Worm (Caenorhabditis elegans) whole organism, L4 larva: ENCODE measurements around the gene ZK1290.1.
A peak's percentile ranks its signal among the peaks of the same experiment; 100 is the strongest.

Experiments
- F37D6.2 ChIP-seq: sonication (generic microtip); optimal IDR thresholded peaks from 2 replicates; lab custom pipeline; 2016; ENCODE audit warnings: mild to moderate bottlenecking, missing genetic modification characterization, missing compliant biosample characterization
- F44E2.7 ChIP-seq: fragments of 200-800 bp; sonication (Bioruptor generic); IDR thresholded peaks from 2 replicates; pipeline ENCODE4 v2.1.2; 2022; ENCODE audit warnings: missing genetic modification characterization, missing compliant biosample characterization
- T26A8.4 ChIP-seq: fragments of 200-800 bp; sonication (Bioruptor generic); IDR thresholded peaks from 2 replicates; pipeline ENCODE4 v1.3.6; 2022; ENCODE audit warnings: missing genetic modification characterization, missing compliant biosample characterization
- Y48G9A.11 ChIP-seq: fragments of 200-800 bp; sonication (Bioruptor generic); IDR thresholded peaks from 2 replicates; pipeline ENCODE4 v1.3.6; 2022; ENCODE audit warnings: missing genetic modification reagents, missing genetic modification characterization, missing compliant biosample characterization
- aha-1 ChIP-seq: fragments of 150-350 bp; peaks from one replicate; lab custom pipeline; 2014; ENCODE audit warnings: missing biosample characterization, missing genetic modification characterization
- ama-1 ChIP-seq: fragments of 150-350 bp; optimal IDR thresholded peaks from 2 replicates; lab custom pipeline; 2014; ENCODE audit warnings: inconsistent platforms, mixed read lengths
- attf-4 ChIP-seq: sonication (generic microtip); optimal IDR thresholded peaks from 3 replicates; lab custom pipeline; 2017; ENCODE audit warnings: missing biosample characterization, missing genetic modification characterization
- ceh-82 ChIP-seq: sonication (generic microtip); optimal IDR thresholded peaks from 2 replicates; lab custom pipeline; 2017; ENCODE audit warnings: missing biosample characterization, missing genetic modification characterization
- ces-1 ChIP-seq: fragments of 150-350 bp; sonication (generic microtip); optimal IDR thresholded peaks from 4 replicates; lab custom pipeline; 2014; ENCODE audit warnings: missing biosample characterization, missing genetic modification reagents, missing genetic modification characterization
- cey-2 ChIP-seq: sonication (generic microtip); optimal IDR thresholded peaks from 3 replicates; lab custom pipeline; 2017; ENCODE audit warnings: missing genetic modification characterization, mild to moderate bottlenecking, missing compliant biosample characterization, antibody characterized with exemption, borderline replicate concordance; ENCODE audit not compliant: insufficient read depth
- ctbp-1 ChIP-seq: fragments of 200-800 bp; sonication (Bioruptor generic); IDR thresholded peaks from 2 replicates; pipeline ENCODE4 v1.3.6; 2022; ENCODE audit warnings: missing genetic modification reagents, missing genetic modification characterization, missing compliant biosample characterization
- daf-12 ChIP-seq: fragments of 150-350 bp; optimal IDR thresholded peaks from 2 replicates; lab custom pipeline; 2014; ENCODE audit warnings: missing biosample characterization, missing genetic modification reagents, missing genetic modification characterization
- daf-16 ChIP-seq, 3 experiments: sonication (generic microtip); optimal IDR thresholded peaks; 2 replicates each; lab custom pipeline; 2016 to 2017; ENCODE audit warnings: missing genetic modification characterization in 3 of 3, missing genetic modification reagents in 3 of 3, mild to moderate bottlenecking in 2 of 3, missing compliant biosample characterization in 2 of 3, missing biosample characterization in 1 of 3, moderate library complexity in 1 of 3
- daf-19 ChIP-seq: fragments of 200-800 bp; sonication (Bioruptor generic); conservative IDR thresholded peaks from 2 replicates; pipeline ENCODE4 v1.3.6; 2022; ENCODE audit warnings: missing genetic modification characterization, missing compliant biosample characterization
- dmd-6 ChIP-seq: fragments of 200-800 bp; sonication (Bioruptor generic); IDR thresholded peaks from 2 replicates; pipeline ENCODE4 v1.3.6; 2022; ENCODE audit warnings: missing genetic modification reagents, missing genetic modification characterization, missing compliant biosample characterization
- dpl-1 ChIP-seq: fragments of 150-350 bp; optimal IDR thresholded peaks from 2 replicates; lab custom pipeline; 2014; ENCODE audit warnings: missing biosample characterization, missing genetic modification reagents, missing genetic modification characterization
- dve-1 ChIP-seq: sonication (generic microtip); optimal IDR thresholded peaks from 2 replicates; lab custom pipeline; 2017; ENCODE audit warnings: antibody characterized with exemption, mild to moderate bottlenecking, missing genetic modification characterization, missing compliant biosample characterization; ENCODE audit not compliant: insufficient read depth
- fkh-10 ChIP-seq: fragments of 150-350 bp; optimal IDR thresholded peaks from 2 replicates; lab custom pipeline; 2014; ENCODE audit warnings: missing biosample characterization, missing genetic modification reagents, missing genetic modification characterization
- hmg-1.1 ChIP-seq: fragments of 200-800 bp; sonication (Bioruptor generic); IDR thresholded peaks from 2 replicates; pipeline ENCODE4 v1.3.6; 2022; ENCODE audit warnings: missing genetic modification reagents, missing genetic modification characterization, missing compliant biosample characterization
- jun-1 ChIP-seq: fragments of 150-350 bp; optimal IDR thresholded peaks from 2 replicates; lab custom pipeline; 2014; ENCODE audit warnings: missing biosample characterization, missing genetic modification reagents, missing genetic modification characterization
- lim-7 ChIP-seq: fragments of 200-800 bp; sonication (Bioruptor generic); IDR thresholded peaks from 2 replicates; pipeline ENCODE4 v1.3.6; 2022; ENCODE audit warnings: missing genetic modification characterization, missing compliant biosample characterization
- lin-13 ChIP-seq: fragments of 150-350 bp; optimal IDR thresholded peaks from 2 replicates; lab custom pipeline; 2014; ENCODE audit warnings: missing biosample characterization, missing genetic modification reagents, missing genetic modification characterization
- lin-15B ChIP-seq: fragments of 150-350 bp; sonication (generic microtip); optimal IDR thresholded peaks from 3 replicates; lab custom pipeline; 2014; ENCODE audit warnings: missing biosample characterization, missing genetic modification characterization
- lin-29 ChIP-seq: fragments of 200-800 bp; sonication (Bioruptor generic); IDR thresholded peaks from 2 replicates; pipeline ENCODE4 v1.3.6; 2022; ENCODE audit warnings: missing genetic modification reagents, missing genetic modification characterization, missing compliant biosample characterization
- lin-38 ChIP-seq: fragments of 200-800 bp; sonication (Bioruptor generic); IDR thresholded peaks from 2 replicates; pipeline ENCODE4 v1.3.6; 2022; ENCODE audit warnings: missing genetic modification reagents, missing genetic modification characterization, missing compliant biosample characterization
- lir-3 ChIP-seq: sonication (generic microtip); optimal IDR thresholded peaks from 2 replicates; lab custom pipeline; 2016; ENCODE audit warnings: mild to moderate bottlenecking, missing genetic modification characterization, missing compliant biosample characterization
- lsy-2 ChIP-seq, 2 experiments: fragments of 150-350 bp in 1 of 2; sonication (generic microtip) in 1 of 2; optimal IDR thresholded peaks; 2 replicates each; lab custom pipeline; 2014 to 2017; ENCODE audit warnings: missing biosample characterization in 2 of 2, missing genetic modification characterization in 2 of 2
- madf-5 ChIP-seq, 2 experiments: fragments of 200-800 bp; sonication (Bioruptor generic); IDR thresholded peaks; 2 replicates each; pipeline ENCODE4 v1.3.6; 2022; ENCODE audit warnings: missing compliant biosample characterization in 2 of 2, missing genetic modification characterization in 2 of 2
- madf-9 ChIP-seq: fragments of 200-800 bp; sonication (Bioruptor generic); conservative IDR thresholded peaks from 2 replicates; pipeline ENCODE4 v1.3.6; 2022; ENCODE audit warnings: missing genetic modification reagents, missing genetic modification characterization, missing compliant biosample characterization
- mep-1 ChIP-seq: fragments of 150-350 bp; sonication (generic microtip); optimal IDR thresholded peaks from 3 replicates; lab custom pipeline; 2014; ENCODE audit warnings: missing biosample characterization, missing genetic modification characterization
- mes-2 ChIP-seq: sonication (generic microtip); optimal IDR thresholded peaks from 2 replicates; lab custom pipeline; 2016; ENCODE audit warnings: missing genotype, mild to moderate bottlenecking, missing genetic modification characterization, missing compliant biosample characterization; ENCODE audit not compliant: poor library complexity, severe bottlenecking
- mxl-3 ChIP-seq: fragments of 200-800 bp; sonication (Bioruptor generic); optimal IDR thresholded peaks from 2 replicates; lab custom pipeline; 2018; ENCODE audit warnings: mild to moderate bottlenecking, missing genetic modification characterization, missing compliant biosample characterization
- nhr-10 ChIP-seq: fragments of 150-350 bp; optimal IDR thresholded peaks from 2 replicates; lab custom pipeline; 2014; ENCODE audit warnings: missing biosample characterization, missing genetic modification characterization
- nhr-102 ChIP-seq: sonication (generic microtip); optimal IDR thresholded peaks from 2 replicates; lab custom pipeline; 2016; ENCODE audit warnings: mild to moderate bottlenecking, missing genetic modification characterization, moderate library complexity, missing compliant biosample characterization
- nhr-11 ChIP-seq: fragments of 150-350 bp; optimal IDR thresholded peaks from 2 replicates; lab custom pipeline; 2014; ENCODE audit warnings: missing biosample characterization, missing genetic modification characterization
- nhr-28 ChIP-seq: fragments of 150-350 bp; optimal IDR thresholded peaks from 2 replicates; lab custom pipeline; 2014; ENCODE audit warnings: missing biosample characterization, missing genetic modification characterization
- nhr-41 ChIP-seq: fragments of 200-800 bp; sonication (Bioruptor generic); IDR thresholded peaks from 2 replicates; pipeline ENCODE4 v1.3.6; 2022; ENCODE audit warnings: missing genetic modification reagents, missing genetic modification characterization, missing compliant biosample characterization
- nhr-42 ChIP-seq: fragments of 200-800 bp; sonication (Bioruptor generic); IDR thresholded peaks from 2 replicates; pipeline ENCODE4 v1.3.6; 2022; ENCODE audit warnings: missing genetic modification characterization, missing compliant biosample characterization
- nhr-6 ChIP-seq: fragments of 150-350 bp; optimal IDR thresholded peaks from 2 replicates; lab custom pipeline; 2014; ENCODE audit warnings: missing biosample characterization, missing genetic modification characterization
- nhr-76 ChIP-seq: fragments of 150-350 bp; optimal IDR thresholded peaks from 2 replicates; lab custom pipeline; 2014; ENCODE audit warnings: missing biosample characterization, missing genetic modification characterization
- php-3 ChIP-seq: fragments of 200-800 bp; sonication (Bioruptor generic); IDR thresholded peaks from 2 replicates; pipeline ENCODE4 v1.3.6; 2022; ENCODE audit warnings: missing genetic modification reagents, missing genetic modification characterization, missing compliant biosample characterization
- rbr-2 ChIP-seq: sonication (generic microtip); optimal IDR thresholded peaks from 2 replicates; lab custom pipeline; 2016; ENCODE audit warnings: missing genotype, missing genetic modification characterization, missing compliant biosample characterization
- set-16 ChIP-seq: fragments of 200-800 bp; sonication (Bioruptor generic); IDR thresholded peaks from 2 replicates; pipeline ENCODE4 v1.3.6; 2022; ENCODE audit warnings: missing genetic modification reagents, missing genetic modification characterization, missing compliant biosample characterization
- unc-130 ChIP-seq: sonication (generic microtip); optimal IDR thresholded peaks from 2 replicates; lab custom pipeline; 2016; ENCODE audit warnings: missing genetic modification reagents, missing genetic modification characterization, missing compliant biosample characterization
- unc-39 ChIP-seq: sonication (generic microtip); optimal IDR thresholded peaks from 2 replicates; lab custom pipeline; 2017; ENCODE audit warnings: missing biosample characterization, missing genetic modification characterization
- vab-7 ChIP-seq: fragments of 200-800 bp; sonication (Bioruptor generic); IDR thresholded peaks from 2 replicates; pipeline ENCODE4 v1.3.6; 2022; ENCODE audit warnings: missing genetic modification reagents, missing genetic modification characterization, missing compliant biosample characterization
- zag-1 ChIP-seq: fragments of 150-350 bp; optimal IDR thresholded peaks from 2 replicates; lab custom pipeline; 2014; ENCODE audit warnings: missing biosample characterization, missing genetic modification characterization
- zfp-2 ChIP-seq: sonication (generic microtip); optimal IDR thresholded peaks from 2 replicates; lab custom pipeline; 2016; ENCODE audit warnings: mild to moderate bottlenecking, missing genetic modification characterization, missing compliant biosample characterization
- zfp-3 ChIP-seq: fragments of 200-800 bp; sonication (Bioruptor generic); conservative IDR thresholded peaks from 2 replicates; pipeline ENCODE4 v1.3.6; 2022; ENCODE audit warnings: missing genetic modification reagents, missing genetic modification characterization, missing compliant biosample characterization
- zip-11 ChIP-seq: fragments of 200-800 bp; sonication (Bioruptor generic); IDR thresholded peaks from 2 replicates; pipeline ENCODE4 v1.3.6; 2022; ENCODE audit warnings: missing genetic modification characterization, missing compliant biosample characterization
- zip-2 ChIP-seq: fragments of 150-350 bp; optimal IDR thresholded peaks from 2 replicates; lab custom pipeline; 2014; ENCODE audit warnings: missing biosample characterization, missing genetic modification characterization

The ZK1290.1 gene

DNA sequence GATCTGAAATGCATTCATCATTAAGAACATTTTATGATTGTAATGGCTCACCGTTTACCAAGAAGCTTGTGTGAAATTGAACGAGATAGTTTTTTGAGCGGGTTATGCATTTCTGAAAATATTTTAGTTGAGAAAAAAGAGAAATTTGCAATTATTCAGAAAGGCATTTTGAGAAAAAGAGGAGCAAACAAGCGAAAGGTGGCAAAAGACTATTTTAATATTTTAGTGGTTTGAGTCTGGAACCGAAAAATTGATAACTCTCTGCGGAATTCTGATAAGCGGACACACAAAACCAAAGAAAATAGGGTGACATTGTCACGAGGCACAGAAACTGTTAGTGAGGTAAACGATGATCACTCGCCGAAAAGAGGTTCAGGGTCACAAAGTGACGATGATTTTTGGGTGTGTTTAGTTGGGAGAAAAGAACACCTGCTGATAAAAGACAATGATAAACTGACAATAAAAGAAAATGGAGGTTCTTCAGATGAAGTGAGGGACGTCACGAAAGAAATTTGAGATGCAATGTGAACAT is 6.8 kb upstream of the ZK1290.1 start (continued):
- TF ChIP-seq ctbp-1 (GFP tag; lab: Robert Waterston, UW) (no peak), lin-15B (no peak), nhr-6 (tag; lab: Kevin White, UChicago) (no peak), nhr-10 (no peak), T26A8.4 (GFP tag; lab: Robert Waterston, UW) (no peak), mxl-3 (peak; percentile 31), lim-7 (no peak), lir-3 (tag; lab: Kevin White, UChicago) (no peak), zip-11 (GFP tag; lab: Robert Waterston, UW) (no peak), zfp-2 (tag; lab: Kevin White, UChicago) (no peak), F44E2.7 (GFP tag; lab: Robert Waterston, UW) (no peak), jun-1 (tag; lab: Kevin White, UChicago) (no peak), set-16 (GFP tag; lab: Robert Waterston, UW) (no peak), fkh-10 (GFP tag; lab: Kevin White, UChicago) (no peak), vab-7 (GFP tag; lab: Robert Waterston, UW) (no peak), dmd-6 (GFP tag; lab: Robert Waterston, UW) (peak; percentile 98), unc-130 (GFP tag; lab: Kevin White, UChicago) (no peak), lin-29 (GFP tag; lab: Robert Waterston, UW) (no peak), ama-1 (no peak), lin-38 (GFP tag; lab: Robert Waterston, UW) (no peak), daf-12 (tag; lab: Kevin White, UChicago) (no peak), ces-1 (GFP tag; lab: Kevin White, UChicago) (no peak), zag-1 (no peak), nhr-28 (tag; lab: Kevin White, UChicago) (peak; percentile 88), php-3 (peak; percentile 74), dve-1 (tag; lab: Kevin White, UChicago) (peak; percentile 91), madf-9 (0 out of 2 replicates have a peak, but pooled peaks have one; percentile 30), cey-2 (tag; lab: Kevin White, UChicago) (no peak), rbr-2 (tag; lab: Kevin White, UChicago) (no peak), zip-2 (tag; lab: Kevin White, UChicago) (no peak), nhr-11 (tag; lab: Kevin White, UChicago) (no peak), lsy-2 (tag; optimal IDR thresholded peaks at IDR 0.05; lab: Kevin White, UChicago) (peak in 1 of 2 experiments; percentile 29), ceh-82 (tag; lab: Kevin White, UChicago) (no peak), Y48G9A.11 (GFP tag; lab: Robert Waterston, UW) (no peak), hmg-1.1 (GFP tag; lab: Robert Waterston, UW) (no peak), unc-39 (tag; lab: Kevin White, UChicago) (no peak), nhr-76 (tag; lab: Kevin White, UChicago) (no peak), zfp-3 (GFP tag; lab: Robert Waterston, UW) (0 out of 2 replicates have a peak, but pooled peaks have one; percentile 28), madf-5 (GFP tag; IDR thresholded peaks at IDR 0.05; lab: Robert Waterston, UW) (no peak), nhr-42 (0 out of 2 replicates have a peak, but pooled peaks have one; percentile 20), dpl-1 (GFP tag; lab: Kevin White, UChicago) (no peak), attf-4 (tag; lab: Kevin White, UChicago) (no peak), aha-1 (tag; lab: Kevin White, UChicago) (no peak), nhr-102 (tag; lab: Kevin White, UChicago) (peak; percentile 66), mep-1 (peak; percentile 55), daf-16 (GFP tag; optimal IDR thresholded peaks at IDR 0.05; lab: Kevin White, UChicago) (no peak), daf-16 (tag; optimal IDR thresholded peaks at IDR 0.05; lab: Kevin White, UChicago) (peak; percentile 85), nhr-41 (GFP tag; lab: Robert Waterston, UW) (peak; percentile 42; the same call in 1 of the 2 replicates), mes-2 (tag; lab: Kevin White, UChicago) (no peak), F37D6.2 (tag; lab: Kevin White, UChicago) (no peak), daf-19 (GFP tag; lab: Robert Waterston, UW) (no peak), lin-13 (GFP tag; lab: Kevin White, UChicago) (no peak)
